Fruit fly (Drosophila melanogaster): ENCODE measurements around the gene CG46280.

The CG46280 gene

dm6 chr3R:13051298-13051723 is 20.9 kb upstream of the CG46280 start, which contains the start of gene CG7966 (continued):
- TF ChIP-seq ttk (GFP tag; IDR thresholded peaks at IDR 0.05), result no peak
- no peak for TF ChIP-seq CG1529 (GFP tag; optimal IDR thresholded peaks at IDR 0.05)
- TF ChIP-seq btn (GFP tag; optimal IDR thresholded peaks at IDR 0.05), result no peak
- peak; percentile 2 for TF ChIP-seq BtbVII (GFP tag; optimal IDR thresholded peaks at IDR 0.05)
- no peak for TF ChIP-seq cas (GFP tag; IDR thresholded peaks at IDR 0.05)
- TF ChIP-seq CG4328 (GFP tag; optimal IDR thresholded peaks at IDR 0.05), result no peak
- TF ChIP-seq Side (GFP tag; optimal IDR thresholded peaks at IDR 0.05), result no peak
- no peak for TF ChIP-seq Sin3A (optimal IDR thresholded peaks at IDR 0.05)
- TF ChIP-seq Bteb2 (GFP tag; optimal IDR thresholded peaks at IDR 0.05), result no peak
- TF ChIP-seq ara (GFP tag; IDR thresholded peaks at IDR 0.05), result no peak
- no peak for TF ChIP-seq MBD-R2 (GFP tag; IDR thresholded peaks at IDR 0.05)
- TF ChIP-seq CG34422 (GFP tag; IDR thresholded peaks at IDR 0.05), result peak; percentile 47; the same call in 1 of the 3 replicates
- TF ChIP-seq wdn (GFP tag; IDR thresholded peaks at IDR 0.05), result no peak
- no peak for TF ChIP-seq bowl (GFP tag; IDR thresholded peaks at IDR 0.05)
- TF ChIP-seq Fer2 (tag; optimal IDR thresholded peaks at IDR 0.05), result no peak
- TF ChIP-seq Dp (GFP tag; optimal IDR thresholded peaks at IDR 0.05), result no peak
- no peak for TF ChIP-seq Hr39 (optimal IDR thresholded peaks at IDR 0.05)
- no peak for TF ChIP-seq CG15269 (tag; optimal IDR thresholded peaks at IDR 0.05)
- TF ChIP-seq Atf3 (GFP tag; optimal IDR thresholded peaks at IDR 0.05), result no peak
- no peak for TF ChIP-seq CG4404 (GFP tag; IDR thresholded peaks at IDR 0.05)
- no peak for TF ChIP-seq grau (tag; optimal IDR thresholded peaks at IDR 0.05)
- no peak for TF ChIP-seq CG15073 (GFP tag; optimal IDR thresholded peaks at IDR 0.05)
- no peak for TF ChIP-seq CG2889 (GFP tag; IDR thresholded peaks at IDR 0.05)
- TF ChIP-seq ci (GFP tag; IDR thresholded peaks at IDR 0.05), result no peak; the same call in 2 of the 3 replicates
- TF ChIP-seq pho (GFP tag; optimal IDR thresholded peaks at IDR 0.05), result peak; percentile 15
- no peak for TF ChIP-seq CG8944 (GFP tag; optimal IDR thresholded peaks at IDR 0.05)
- TF ChIP-seq scrt (GFP tag; optimal IDR thresholded peaks at IDR 0.05), result no peak
- no peak for TF ChIP-seq danr (GFP tag; IDR thresholded peaks at IDR 0.05)
- TF ChIP-seq CG18262 (tag; optimal IDR thresholded peaks at IDR 0.05), result no peak
- TF ChIP-seq al (GFP tag; IDR thresholded peaks at IDR 0.05), result no peak
- TF ChIP-seq chinmo (GFP tag; IDR thresholded peaks at IDR 0.05; ENCODE audit: partially characterized antibody), result peak; percentile 58; the same call in 1 of the 4 replicates
- TF ChIP-seq CG16779 (GFP tag; IDR thresholded peaks at IDR 0.05), result no peak
- TF ChIP-seq ERR (GFP tag; optimal IDR thresholded peaks at IDR 0.05), result no peak
- 0 out of 3 replicates have a peak, but pooled peaks have one; percentile 30 for TF ChIP-seq CG11456 (GFP tag; IDR thresholded peaks at IDR 0.05)
- no peak for TF ChIP-seq chif (GFP tag; optimal IDR thresholded peaks at IDR 0.05)
- no peak for TF ChIP-seq repo (GFP tag; optimal IDR thresholded peaks at IDR 0.05)
- TF ChIP-seq CG15011 (GFP tag; optimal IDR thresholded peaks at IDR 0.05), result no peak
- TF ChIP-seq sens-2 (GFP tag; IDR thresholded peaks at IDR 0.05), result no peak
- no peak for TF ChIP-seq inv (GFP tag; IDR thresholded peaks at IDR 0.05; ENCODE audit: partially characterized antibody)
- no peak for TF ChIP-seq jumu (GFP tag; optimal IDR thresholded peaks at IDR 0.05)
- no peak for TF ChIP-seq CG12219 (GFP tag; optimal IDR thresholded peaks at IDR 0.05)
- no peak for TF ChIP-seq CG12155 (GFP tag; optimal IDR thresholded peaks at IDR 0.05)
- TF ChIP-seq Hr78 (GFP tag; optimal IDR thresholded peaks at IDR 0.05), result peak in 1 of 2 experiments; percentile 99
- TF ChIP-seq cwo (GFP tag; optimal IDR thresholded peaks at IDR 0.05), result peak; percentile 33
- TF ChIP-seq lola (GFP tag; optimal IDR thresholded peaks at IDR 0.05), result no peak
- no peak for TF ChIP-seq dmrt11E (tag; optimal IDR thresholded peaks at IDR 0.05)
- TF ChIP-seq CG11723 (GFP tag; optimal IDR thresholded peaks at IDR 0.05), result no peak
- no peak for TF ChIP-seq CG10366 (GFP tag; IDR thresholded peaks at IDR 0.05)
- no peak for TF ChIP-seq Drgx (GFP tag; IDR thresholded peaks at IDR 0.05)
- TF ChIP-seq CG4707 (GFP tag; optimal IDR thresholded peaks at IDR 0.05), result no peak
- TF ChIP-seq pfk (GFP tag; optimal IDR thresholded peaks at IDR 0.05), result no peak
- no peak for TF ChIP-seq CG5245 (GFP tag; optimal IDR thresholded peaks at IDR 0.05)
- 0 out of 3 replicates have a peak, but pooled peaks have one; percentile 41 for TF ChIP-seq otp (GFP tag; IDR thresholded peaks at IDR 0.05)

Data from whole organism, embryonic.